Worm (Caenorhabditis elegans) whole organism, L1 larva: ENCODE measurements around the gene C24A3.2.

Experiments
- Y116A8C.19 ChIP-seq: sonication (generic microtip); optimal IDR thresholded peaks from 2 replicates; lab custom pipeline; 2016; ENCODE audit warnings: missing compliant biosample characterization, missing genetic modification characterization, borderline replicate concordance
- alr-1 ChIP-seq: fragments of 200-800 bp; sonication (Bioruptor generic); optimal IDR thresholded peaks from 2 replicates; lab custom pipeline; 2018; ENCODE audit warnings: borderline replicate concordance, mild to moderate bottlenecking, missing genetic modification characterization, missing compliant biosample characterization
- ama-1 ChIP-seq: fragments of 150-350 bp; optimal IDR thresholded peaks from 2 replicates; lab custom pipeline; 2014
- blmp-1 ChIP-seq: fragments of 150-350 bp; optimal IDR thresholded peaks from 2 replicates; lab custom pipeline; 2014; ENCODE audit warnings: missing biosample characterization, missing genetic modification characterization
- ceh-8 ChIP-seq: fragments of 200-800 bp; sonication (Bioruptor generic); optimal IDR thresholded peaks from 2 replicates; lab custom pipeline; 2018; ENCODE audit warnings: mild to moderate bottlenecking, missing genetic modification characterization, moderate library complexity, missing compliant biosample characterization
- ceh-82 ChIP-seq, 3 experiments: fragments of 150-350 bp in 1 of 3; sonication (generic microtip) in 2 of 3; optimal IDR thresholded peaks; 2 replicates each; lab custom pipeline; 2014 to 2017; ENCODE audit warnings: missing biosample characterization in 3 of 3, missing genetic modification characterization in 3 of 3
- ceh-88 ChIP-seq: fragments of 200-800 bp; sonication (Bioruptor generic); IDR thresholded peaks from 2 replicates; pipeline ENCODE4 v1.3.6; 2022; ENCODE audit warnings: missing genetic modification characterization, missing compliant biosample characterization
- dpl-1 ChIP-seq, 3 experiments: fragments of 150-350 bp in 2 of 3; sonication (generic microtip) in 1 of 3; optimal IDR thresholded peaks; 2 replicates each; lab custom pipeline; 2014 to 2017; ENCODE audit warnings: missing biosample characterization in 3 of 3, missing genetic modification characterization in 3 of 3, missing genetic modification reagents in 3 of 3
- dsc-1 ChIP-seq: sonication (generic microtip); optimal IDR thresholded peaks from 2 replicates; lab custom pipeline; 2016; ENCODE audit warnings: mild to moderate bottlenecking, missing genetic modification characterization, missing compliant biosample characterization
- efl-1 ChIP-seq, 4 experiments: fragments of 150-350 bp; optimal IDR thresholded peaks in 3 of 4; peaks in 1 of 4; 1 replicate in 1 of 4; 2 replicates in 3 of 4; lab custom pipeline; 2014; ENCODE audit warnings: missing biosample characterization in 2 of 4, missing genetic modification characterization in 2 of 4, missing genetic modification reagents in 2 of 4
- efl-3 ChIP-seq: fragments of 200-800 bp; sonication (Bioruptor generic); optimal IDR thresholded peaks from 2 replicates; lab custom pipeline; 2018; ENCODE audit warnings: mild to moderate bottlenecking, missing genetic modification characterization, missing compliant biosample characterization
- egl-27 ChIP-seq, 2 experiments: fragments of 150-350 bp in 1 of 2; sonication (generic microtip); optimal IDR thresholded peaks; 3 replicates each; lab custom pipeline; 2017 to 2018; ENCODE audit warnings: missing biosample characterization in 2 of 2, missing genetic modification characterization in 2 of 2, missing genetic modification reagents in 2 of 2
- elt-3 ChIP-seq, 6 experiments: fragments of 150-350 bp in 1 of 6; sonication (generic microtip); optimal IDR thresholded peaks; 2 replicates each; lab custom pipeline; 2017 to 2018; ENCODE audit warnings: missing biosample characterization in 6 of 6, missing genetic modification characterization in 6 of 6, inconsistent platforms in 1 of 6
- fkh-10 ChIP-seq: sonication (generic microtip); optimal IDR thresholded peaks from 2 replicates; lab custom pipeline; 2017; ENCODE audit warnings: missing biosample characterization, missing genetic modification reagents, missing genetic modification characterization
- fkh-8 ChIP-seq: sonication (generic microtip); optimal IDR thresholded peaks from 2 replicates; lab custom pipeline; 2016; ENCODE audit warnings: mild to moderate bottlenecking, missing genetic modification characterization, missing compliant biosample characterization
- hpl-2 ChIP-seq: fragments of 150-350 bp; optimal IDR thresholded peaks from 2 replicates; lab custom pipeline; 2014; ENCODE audit warnings: missing biosample characterization, missing genetic modification reagents, missing genetic modification characterization
- irx-1 ChIP-seq: sonication (generic microtip); optimal IDR thresholded peaks from 2 replicates; lab custom pipeline; 2016; ENCODE audit warnings: missing genetic modification characterization, missing compliant biosample characterization
- lin-13 ChIP-seq: fragments of 150-350 bp; optimal IDR thresholded peaks from 2 replicates; lab custom pipeline; 2014; ENCODE audit warnings: missing biosample characterization, missing genetic modification reagents, missing genetic modification characterization
- lin-14 ChIP-seq: fragments of 200-800 bp; sonication (Bioruptor generic); optimal IDR thresholded peaks from 2 replicates; lab custom pipeline; 2018; ENCODE audit warnings: mild to moderate bottlenecking, missing genetic modification characterization, moderate library complexity, missing compliant biosample characterization
- lin-35 ChIP-seq, 2 experiments: fragments of 150-350 bp; optimal IDR thresholded peaks; 2 replicates each; lab custom pipeline; 2014; ENCODE audit warnings: missing biosample characterization in 2 of 2, missing genetic modification characterization in 2 of 2, missing genetic modification reagents in 2 of 2
- lin-39 ChIP-seq: fragments of 150-350 bp; optimal IDR thresholded peaks from 2 replicates; lab custom pipeline; 2014; ENCODE audit warnings: missing biosample characterization, missing genetic modification reagents, missing genetic modification characterization
- lir-3 ChIP-seq: sonication (generic microtip); optimal IDR thresholded peaks from 2 replicates; lab custom pipeline; 2016; ENCODE audit warnings: mild to moderate bottlenecking, missing genetic modification characterization, moderate library complexity, missing compliant biosample characterization; ENCODE audit not compliant: poor library complexity
- lsy-2 ChIP-seq, 2 experiments: fragments of 150-350 bp; optimal IDR thresholded peaks; 2 replicates each; lab custom pipeline; 2014; ENCODE audit warnings: missing biosample characterization in 2 of 2, missing genetic modification characterization in 2 of 2
- mab-9 ChIP-seq: fragments of 200-800 bp; sonication (Bioruptor generic); IDR thresholded peaks from 2 replicates; pipeline ENCODE4 v1.3.6; 2022; ENCODE audit warnings: missing genetic modification reagents, missing genetic modification characterization, missing compliant biosample characterization
- mdl-1 ChIP-seq, 2 experiments: fragments of 150-350 bp; optimal IDR thresholded peaks; 2 replicates each; lab custom pipeline; 2014 to 2017; ENCODE audit warnings: missing biosample characterization in 2 of 2, missing genetic modification characterization in 2 of 2, inconsistent platforms in 1 of 2
- mep-1 ChIP-seq: fragments of 150-350 bp; optimal IDR thresholded peaks from 2 replicates; lab custom pipeline; 2014; ENCODE audit warnings: missing biosample characterization, missing genetic modification characterization
- nhr-20 ChIP-seq: sonication (generic microtip); optimal IDR thresholded peaks from 2 replicates; lab custom pipeline; 2016; ENCODE audit warnings: mild to moderate bottlenecking, missing genetic modification characterization, missing compliant biosample characterization
- nhr-237 ChIP-seq: fragments of 150-350 bp; optimal IDR thresholded peaks from 2 replicates; lab custom pipeline; 2014; ENCODE audit warnings: missing biosample characterization, missing genetic modification characterization
- nhr-28 ChIP-seq: fragments of 150-350 bp; optimal IDR thresholded peaks from 2 replicates; lab custom pipeline; 2014; ENCODE audit warnings: missing biosample characterization, missing genetic modification characterization
- nhr-47 ChIP-seq: sonication (generic microtip); optimal IDR thresholded peaks from 2 replicates; lab custom pipeline; 2016; ENCODE audit warnings: mild to moderate bottlenecking, missing genetic modification characterization, moderate library complexity, missing compliant biosample characterization
- nhr-71 ChIP-seq: sonication (generic microtip); optimal IDR thresholded peaks from 2 replicates; lab custom pipeline; 2016; ENCODE audit warnings: mild to moderate bottlenecking, missing genetic modification characterization, moderate library complexity, missing compliant biosample characterization
- nhr-76 ChIP-seq: sonication (generic microtip); optimal IDR thresholded peaks from 2 replicates; lab custom pipeline; 2017; ENCODE audit warnings: missing biosample characterization, missing genetic modification characterization
- nhr-77 ChIP-seq: fragments of 150-350 bp; optimal IDR thresholded peaks from 2 replicates; lab custom pipeline; 2014; ENCODE audit warnings: missing biosample characterization, missing genetic modification characterization
- nhr-90 ChIP-seq: sonication (generic microtip); optimal IDR thresholded peaks from 2 replicates; lab custom pipeline; 2016; ENCODE audit warnings: mild to moderate bottlenecking, missing genetic modification characterization, missing compliant biosample characterization; ENCODE audit not compliant: poor library complexity
- pax-3 ChIP-seq: fragments of 200-800 bp; sonication (Bioruptor generic); optimal IDR thresholded peaks from 2 replicates; lab custom pipeline; 2018; ENCODE audit warnings: mild to moderate bottlenecking, missing genetic modification characterization, moderate library complexity, missing compliant biosample characterization
- pqm-1 ChIP-seq: sonication (generic microtip); optimal IDR thresholded peaks from 3 replicates; lab custom pipeline; 2017; ENCODE audit warnings: missing biosample characterization, missing genetic modification characterization
- sox-4 ChIP-seq: sonication (generic microtip); optimal IDR thresholded peaks from 2 replicates; lab custom pipeline; 2016; ENCODE audit warnings: missing genetic modification characterization, missing compliant biosample characterization
- sup-37 ChIP-seq: fragments of 200-800 bp; sonication (Bioruptor generic); optimal IDR thresholded peaks from 2 replicates; lab custom pipeline; 2018; ENCODE audit warnings: mild to moderate bottlenecking, missing genetic modification characterization, missing compliant biosample characterization
- tlp-1 ChIP-seq: fragments of 150-350 bp; optimal IDR thresholded peaks from 2 replicates; lab custom pipeline; 2014; ENCODE audit warnings: missing biosample characterization, missing genetic modification characterization
- unc-130 ChIP-seq: fragments of 150-350 bp; optimal IDR thresholded peaks from 2 replicates; lab custom pipeline; 2017; ENCODE audit warnings: missing biosample characterization, missing genetic modification characterization, inconsistent platforms
- unc-30 ChIP-seq: sonication (generic microtip); optimal IDR thresholded peaks from 2 replicates; lab custom pipeline; 2017; ENCODE audit warnings: missing biosample characterization, missing genetic modification characterization
- unc-86 ChIP-seq: sonication (generic microtip); optimal IDR thresholded peaks from 2 replicates; lab custom pipeline; 2016; ENCODE audit warnings: missing genetic modification characterization, missing compliant biosample characterization
- xbp-1 ChIP-seq: sonication (generic microtip); optimal IDR thresholded peaks from 2 replicates; lab custom pipeline; 2016; ENCODE audit warnings: missing genetic modification characterization, missing compliant biosample characterization
- zag-1 ChIP-seq: fragments of 150-350 bp; optimal IDR thresholded peaks from 2 replicates; lab custom pipeline; 2014; ENCODE audit warnings: missing biosample characterization, missing genetic modification characterization
- zip-4 ChIP-seq: fragments of 200-800 bp; sonication (Bioruptor generic); optimal IDR thresholded peaks from 2 replicates; lab custom pipeline; 2018; ENCODE audit warnings: mild to moderate bottlenecking, missing genetic modification characterization, moderate library complexity, missing compliant biosample characterization
- ztf-11 ChIP-seq, 2 experiments: sonication (generic microtip); optimal IDR thresholded peaks; 2 replicates each; lab custom pipeline; 2016 to 2017; ENCODE audit warnings: missing genetic modification characterization in 2 of 2, missing biosample characterization in 1 of 2, missing compliant biosample characterization in 1 of 2
- ztf-4 ChIP-seq: fragments of 150-350 bp; optimal IDR thresholded peaks from 2 replicates; lab custom pipeline; 2014; ENCODE audit warnings: missing biosample characterization, missing genetic modification characterization

C24A3.2 gene

DNA sequence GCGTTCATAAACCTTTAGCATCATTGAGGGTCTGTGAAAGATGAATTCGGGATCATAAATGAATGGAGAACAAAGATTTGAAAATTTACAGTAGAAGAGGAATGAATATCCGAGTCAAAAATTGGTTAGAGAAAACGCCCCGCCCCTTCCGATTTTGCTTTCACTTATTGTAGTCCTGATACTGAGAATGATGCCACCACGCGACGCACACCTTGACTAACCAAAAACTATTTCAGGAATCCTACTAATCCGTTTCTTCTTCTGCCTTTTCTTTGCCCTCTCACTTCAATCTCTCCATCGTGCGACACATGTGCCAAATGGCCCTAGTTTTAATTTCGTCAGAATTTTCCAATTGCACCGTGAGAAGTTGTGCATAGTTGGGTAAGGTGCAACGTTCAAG, 33.8 kb upstream of the C24A3.2 start:
- TF ChIP-seq nhr-71 (tag; lab: Kevin White, UChicago) (peak; percentile 52), mep-1 (tag; lab: Kevin White, UChicago) (no peak), lir-3 (no peak), ceh-88 (GFP tag; lab: Robert Waterston, UW) (no peak), mab-9 (GFP tag; lab: Robert Waterston, UW) (no peak), ztf-11 (tag; optimal IDR thresholded peaks at IDR 0.05; lab: Kevin White, UChicago) (no peak), fkh-8 (tag; lab: Kevin White, UChicago) (peak; percentile 87), nhr-237 (tag; lab: Kevin White, UChicago) (no peak), tlp-1 (tag; lab: Kevin White, UChicago) (no peak), blmp-1 (tag; lab: Kevin White, UChicago) (no peak), ama-1 (lab: Kevin White, UChicago) (no peak), xbp-1 (tag; lab: Kevin White, UChicago) (no peak), nhr-47 (tag; lab: Kevin White, UChicago) (peak; percentile 59), sox-4 (peak; percentile 61), dpl-1 (GFP tag; optimal IDR thresholded peaks at IDR 0.05; lab: Kevin White, UChicago) (no peak), zag-1 (tag; lab: Kevin White, UChicago) (no peak), elt-3 (tag; optimal IDR thresholded peaks at IDR 0.05; lab: Kevin White, UChicago) (no peak), pax-3 (tag; lab: Kevin White, UChicago) (peak; percentile 30), nhr-90 (tag; lab: Kevin White, UChicago) (no peak), lsy-2 (tag; optimal IDR thresholded peaks at IDR 0.05; lab: Kevin White, UChicago) (no peak), pqm-1 (tag; lab: Kevin White, UChicago) (no peak), dsc-1 (tag; lab: Kevin White, UChicago) (peak; percentile 93)
- TF ChIP-seq, all 84 proteins: peak for 6

DNA sequence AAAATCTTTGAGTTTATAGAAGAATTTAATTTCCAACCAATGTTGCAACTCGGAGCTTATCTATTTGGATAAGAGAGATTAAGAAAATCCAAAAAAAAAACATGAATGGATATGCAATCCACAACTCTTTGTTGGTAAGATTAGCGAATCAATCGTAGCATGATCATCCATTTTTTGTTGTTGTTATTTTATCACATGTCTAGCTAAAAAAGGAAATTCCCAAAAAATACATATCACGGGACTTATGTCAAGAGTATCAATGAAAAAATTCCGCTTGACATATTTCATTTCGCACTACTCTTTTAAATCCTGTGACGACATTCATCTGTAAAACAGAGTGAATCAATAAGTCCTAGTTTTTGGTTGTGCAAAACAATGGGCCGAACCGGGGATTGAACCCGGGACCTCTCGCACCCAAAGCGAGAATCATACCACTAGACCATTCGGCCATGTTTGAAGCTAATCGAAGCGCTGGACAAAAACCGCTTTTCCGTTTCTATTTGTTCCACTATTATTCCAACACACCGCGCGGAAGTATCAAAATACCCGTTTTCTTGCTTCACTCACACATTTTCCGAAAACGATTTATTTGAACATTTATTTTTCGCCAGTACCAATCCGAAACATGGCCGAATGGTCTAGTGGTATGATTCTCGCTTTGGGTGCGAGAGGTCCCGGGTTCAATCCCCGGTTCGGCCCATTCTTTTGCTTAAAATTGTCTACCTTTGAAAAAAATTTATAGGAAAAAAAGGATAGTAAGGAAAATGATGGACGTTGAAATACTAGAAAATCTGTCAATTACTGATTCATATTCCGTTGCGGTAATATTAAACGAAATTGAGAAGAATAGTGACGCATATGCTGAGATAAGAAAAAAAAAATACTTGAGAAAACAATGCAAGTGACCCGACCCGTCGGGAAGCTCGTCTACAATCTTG, 27.9 kb upstream of the C24A3.2 start:
- no peak for TF ChIP-seq zip-4 (GFP tag; lab: Kevin White, UChicago)
- no peak for TF ChIP-seq nhr-77 (tag; lab: Kevin White, UChicago)
- TF ChIP-seq lin-14 (GFP tag; lab: Kevin White, UChicago): no peak
- no peak for TF ChIP-seq mdl-1 (tag; optimal IDR thresholded peaks at IDR 0.05; lab: Kevin White, UChicago)
- TF ChIP-seq nhr-71 (tag; lab: Kevin White, UChicago): peak; percentile 28
- TF ChIP-seq efl-1 (optimal IDR thresholded peaks at IDR 0.05; lab: Kevin White, UChicago): no peak
- TF ChIP-seq efl-1 (GFP tag; optimal IDR thresholded peaks at IDR 0.05 in 1 of 2; lab: Kevin White, UChicago): peak in 1 of 2 experiments; percentile 36
- TF ChIP-seq ceh-8 (GFP tag; lab: Kevin White, UChicago): no peak
- no peak for TF ChIP-seq nhr-20
- TF ChIP-seq lin-35 (GFP tag; optimal IDR thresholded peaks at IDR 0.05; lab: Kevin White, UChicago): no peak
- no peak for TF ChIP-seq tlp-1 (tag; lab: Kevin White, UChicago)
- TF ChIP-seq sup-37 (GFP tag; lab: Kevin White, UChicago): no peak
- TF ChIP-seq hpl-2 (GFP tag; lab: Kevin White, UChicago): no peak
- peak; percentile 61 for TF ChIP-seq fkh-8 (tag; lab: Kevin White, UChicago)
- no peak for TF ChIP-seq alr-1
- TF ChIP-seq irx-1: no peak
- TF ChIP-seq nhr-28 (tag; lab: Kevin White, UChicago): no peak
- no peak for TF ChIP-seq mab-9 (GFP tag; lab: Robert Waterston, UW)
- no peak for TF ChIP-seq unc-130 (tag; lab: Kevin White, UChicago)
- no peak for TF ChIP-seq unc-30 (tag; lab: Kevin White, UChicago)
- no peak for TF ChIP-seq nhr-76 (tag; lab: Kevin White, UChicago)
- TF ChIP-seq ceh-82 (tag; optimal IDR thresholded peaks at IDR 0.05; lab: Kevin White, UChicago): no peak
- peak; percentile 87 for TF ChIP-seq dsc-1 (tag; lab: Kevin White, UChicago)
- no peak for TF ChIP-seq nhr-237 (tag; lab: Kevin White, UChicago)
- TF ChIP-seq fkh-10 (GFP tag; lab: Kevin White, UChicago): no peak
- peak; percentile 86 for TF ChIP-seq sox-4
- TF ChIP-seq ztf-4: no peak
- no peak for TF ChIP-seq unc-86 (tag; lab: Kevin White, UChicago)
- peak; percentile 20 for TF ChIP-seq nhr-47 (tag; lab: Kevin White, UChicago)
- TF ChIP-seq efl-3 (GFP tag; lab: Kevin White, UChicago): no peak
- no peak for TF ChIP-seq egl-27 (tag; optimal IDR thresholded peaks at IDR 0.05; lab: Kevin White, UChicago)
- no peak for TF ChIP-seq Y116A8C.19 (tag; lab: Kevin White, UChicago)
- TF ChIP-seq lin-39 (tag; lab: Kevin White, UChicago): no peak
- no peak for TF ChIP-seq lsy-2 (tag; optimal IDR thresholded peaks at IDR 0.05; lab: Kevin White, UChicago)
- no peak for TF ChIP-seq lin-13 (GFP tag; lab: Kevin White, UChicago)
